Fruit fly (Drosophila melanogaster) whole organism, prepupa: ENCODE results near the gene Gr22e.

ENCODE experiments used
- CG15336 ChIP-seq: fragments of 200-800 bp; sonication (Bioruptor generic); IDR thresholded peaks from 2 replicates; pipeline ENCODE4 v1.3.6; 2022; ENCODE audit warnings: missing biosample characterization, missing genetic modification characterization
- CG31627 ChIP-seq: fragments of 200-800 bp; sonication (Bioruptor generic); optimal IDR thresholded peaks from 3 replicates; lab custom pipeline; 2016; ENCODE audit warnings: missing biosample characterization, missing genetic modification characterization
- CG32006 ChIP-seq: fragments of 200-800 bp; sonication (Bioruptor generic); optimal IDR thresholded peaks from 3 replicates; lab custom pipeline; 2017; ENCODE audit warnings: missing biosample characterization, mild to moderate bottlenecking, missing genetic modification characterization
- CG34406 ChIP-seq: fragments of 200-800 bp; sonication (Bioruptor generic); optimal IDR thresholded peaks from 3 replicates; lab custom pipeline; 2016; ENCODE audit warnings: missing biosample characterization, missing genetic modification characterization
- CG6792 ChIP-seq: fragments of 200-800 bp; sonication (Bioruptor generic); optimal IDR thresholded peaks from 3 replicates; lab custom pipeline; 2016; ENCODE audit warnings: missing biosample characterization, missing genetic modification characterization
- CG6808 ChIP-seq: fragments of 200-800 bp; sonication (Bioruptor generic); optimal IDR thresholded peaks from 3 replicates; lab custom pipeline; 2017; ENCODE audit warnings: missing biosample characterization, missing genetic modification characterization, mild to moderate bottlenecking, moderate library complexity, missing genetic modification reagents
- Sox14 ChIP-seq: fragments of 200-800 bp; sonication (Bioruptor generic); optimal IDR thresholded peaks from 3 replicates; lab custom pipeline; 2016; ENCODE audit warnings: missing biosample characterization, missing genetic modification characterization
- lz ChIP-seq: fragments of 200-800 bp; sonication (Bioruptor generic); optimal IDR thresholded peaks from 3 replicates; lab custom pipeline; 2016; ENCODE audit warnings: missing biosample characterization, missing genetic modification characterization
- ss ChIP-seq, 2 experiments: fragments of 200-800 bp; sonication (Bioruptor generic); optimal IDR thresholded peaks; 2 replicates in 1 of 2; 3 replicates in 1 of 2; lab custom pipeline; 2017 to 2018; ENCODE audit warnings: mild to moderate bottlenecking in 2 of 2, missing biosample characterization in 2 of 2, missing genetic modification characterization in 2 of 2, moderate library complexity in 1 of 2

DNA sequence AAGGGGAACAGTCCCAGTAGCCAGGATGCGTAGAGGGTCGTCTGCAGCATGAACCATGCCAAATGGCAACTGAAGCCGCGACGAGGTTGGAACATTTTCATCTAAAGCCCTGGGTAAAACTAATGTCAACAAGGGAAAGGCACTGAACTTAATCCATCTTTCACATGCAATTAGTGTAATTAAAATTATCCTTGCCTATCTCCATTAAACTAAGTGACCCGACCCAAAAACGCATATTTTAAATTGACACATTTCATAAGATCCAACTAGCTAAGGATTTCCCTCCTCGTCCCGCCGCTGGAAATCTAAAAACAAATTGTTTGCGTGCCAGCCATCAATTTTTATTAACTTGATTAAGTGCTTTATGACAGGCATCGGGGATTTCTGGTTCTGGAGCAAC lies 27.5 kb upstream of the Gr22e start, which contains the start of gene Gr22f:
- TF ChIP-seq CG6792 (GFP tag; lab: Kevin White, UChicago) (no peak), CG15336 (GFP tag; lab: Robert Waterston, UW) (no peak), CG31627 (GFP tag; lab: Kevin White, UChicago) (no peak), lz (no peak), CG6808 (GFP tag; lab: Kevin White, UChicago) (no peak), ss (GFP tag; optimal IDR thresholded peaks at IDR 0.05; lab: Kevin White, UChicago) (no peak), CG32006 (no peak), Sox14 (GFP tag; lab: Kevin White, UChicago) (no peak), CG34406 (GFP tag; lab: Kevin White, UChicago) (no peak)
